Fruit fly (Drosophila melanogaster) whole organism, embryonic: ENCODE data around the gene CG43925.
A peak's percentile ranks its signal among the peaks of the same experiment; 100 is the strongest.

Experiments
- Abd-B ChIP-seq: fragments of 200-800 bp; sonication (Bioruptor generic); optimal IDR thresholded peaks from 2 replicates; lab custom pipeline; 2018; ENCODE audit warnings: missing biosample characterization, mild to moderate bottlenecking, missing genetic modification characterization, moderate library complexity
- CG10543 ChIP-seq: fragments of 200-800 bp; sonication (Bioruptor generic); optimal IDR thresholded peaks from 3 replicates; lab custom pipeline; 2017; ENCODE audit warnings: missing biosample characterization, mild to moderate bottlenecking, missing genetic modification characterization, moderate library complexity
- CG13296 ChIP-seq: fragments of 200-800 bp; sonication (Bioruptor generic); optimal IDR thresholded peaks from 3 replicates; lab custom pipeline; 2018; ENCODE audit warnings: missing biosample characterization, mild to moderate bottlenecking, missing genetic modification characterization
- CG13624 ChIP-seq: fragments of 200-800 bp; sonication (Bioruptor generic); optimal IDR thresholded peaks from 2 replicates; lab custom pipeline; 2016; ENCODE audit warnings: missing biosample characterization, missing genetic modification characterization
- CG15269 ChIP-seq: fragments of 200-800 bp; sonication (Bioruptor generic); optimal IDR thresholded peaks from 2 replicates; lab custom pipeline; 2018; ENCODE audit warnings: missing biosample characterization, mild to moderate bottlenecking, missing genetic modification characterization, moderate library complexity
- CG15479 ChIP-seq: fragments of 200-800 bp; sonication (Bioruptor generic); optimal IDR thresholded peaks from 3 replicates; lab custom pipeline; 2019; ENCODE audit warnings: missing biosample characterization, mild to moderate bottlenecking, missing genetic modification characterization, moderate library complexity
- CG15514 ChIP-seq: fragments of 200-800 bp; sonication (Bioruptor generic); optimal IDR thresholded peaks from 3 replicates; lab custom pipeline; 2017; ENCODE audit warnings: missing biosample characterization, missing genetic modification characterization, mild to moderate bottlenecking, moderate library complexity, missing genetic modification reagents
- CG2116 ChIP-seq: fragments of 200-800 bp; sonication (Bioruptor generic); optimal IDR thresholded peaks from 3 replicates; lab custom pipeline; 2018; ENCODE audit warnings: missing biosample characterization, mild to moderate bottlenecking, missing genetic modification characterization
- CG2202 ChIP-seq: fragments of 200-800 bp; sonication (Bioruptor generic); optimal IDR thresholded peaks from 2 replicates; lab custom pipeline; 2018; ENCODE audit warnings: missing biosample characterization, mild to moderate bottlenecking, missing genetic modification characterization
- CG3281 ChIP-seq: fragments of 200-800 bp; sonication (Bioruptor generic); optimal IDR thresholded peaks from 3 replicates; lab custom pipeline; 2017; ENCODE audit warnings: missing biosample characterization, mild to moderate bottlenecking, missing genetic modification characterization
- CG34422 ChIP-seq: fragments of 200-800 bp; sonication (Bioruptor generic); IDR thresholded peaks from 3 replicates; pipeline ENCODE4 v1.3.6; 2022; ENCODE audit warnings: missing biosample characterization, missing genetic modification characterization
- CG4820 ChIP-seq: fragments of 200-800 bp; sonication (Bioruptor generic); optimal IDR thresholded peaks from 3 replicates; lab custom pipeline; 2016; ENCODE audit warnings: missing biosample characterization, missing genetic modification characterization
- CG5953 ChIP-seq: fragments of 200-800 bp; sonication (Bioruptor generic); IDR thresholded peaks from 2 replicates; pipeline ENCODE4 v1.3.6; 2022; ENCODE audit warnings: missing biosample characterization, missing genetic modification characterization
- CG6272 ChIP-seq: fragments of 200-800 bp; sonication (Bioruptor generic); IDR thresholded peaks from 2 replicates; pipeline ENCODE4 v1.3.6; 2022; ENCODE audit warnings: missing biosample characterization, missing genetic modification characterization
- CG6683 ChIP-seq: fragments of 200-800 bp; sonication (Bioruptor generic); optimal IDR thresholded peaks from 2 replicates; lab custom pipeline; 2017; ENCODE audit warnings: missing biosample characterization, mild to moderate bottlenecking, missing genetic modification characterization, missing genetic modification reagents
- CG7928 ChIP-seq: fragments of 200-800 bp; sonication (Bioruptor generic); optimal IDR thresholded peaks from 2 replicates; lab custom pipeline; 2017; ENCODE audit warnings: missing biosample characterization, mild to moderate bottlenecking, missing genetic modification characterization
- CG9797 ChIP-seq: fragments of 200-800 bp; sonication (Bioruptor generic); optimal IDR thresholded peaks from 3 replicates; lab custom pipeline; 2018; ENCODE audit warnings: missing biosample characterization, mild to moderate bottlenecking, missing genetic modification characterization
- Dek ChIP-seq: fragments of 200-800 bp; sonication (Bioruptor generic); optimal IDR thresholded peaks from 3 replicates; lab custom pipeline; 2019; ENCODE audit warnings: missing biosample characterization, mild to moderate bottlenecking, missing genetic modification characterization, moderate library complexity
- Dp ChIP-seq: fragments of 200-800 bp; sonication (Bioruptor generic); optimal IDR thresholded peaks from 2 replicates; lab custom pipeline; 2018; ENCODE audit warnings: missing biosample characterization, mild to moderate bottlenecking, missing genetic modification characterization, moderate library complexity
- Ets97D ChIP-seq: fragments of 200-800 bp; sonication (Bioruptor generic); optimal IDR thresholded peaks from 3 replicates; lab custom pipeline; 2016; ENCODE audit warnings: missing biosample characterization, missing genetic modification characterization
- Fer1 ChIP-seq: fragments of 200-800 bp; sonication (Bioruptor generic); optimal IDR thresholded peaks from 2 replicates; lab custom pipeline; 2017; ENCODE audit warnings: missing biosample characterization, mild to moderate bottlenecking, missing genetic modification characterization
- H2.0 ChIP-seq: fragments of 200-800 bp; sonication (Bioruptor generic); IDR thresholded peaks from 2 replicates; pipeline ENCODE4 v1.3.6; 2022; ENCODE audit warnings: missing biosample characterization, missing genetic modification characterization
- HLH3B ChIP-seq: fragments of 200-800 bp; sonication (Bioruptor generic); IDR thresholded peaks from 2 replicates; pipeline ENCODE4 v1.3.6; 2022; ENCODE audit warnings: missing biosample characterization, missing genetic modification characterization
- Hey ChIP-seq: fragments of 200-800 bp; sonication (Bioruptor generic); optimal IDR thresholded peaks from 3 replicates; lab custom pipeline; 2018; ENCODE audit warnings: missing biosample characterization, mild to moderate bottlenecking, missing genetic modification characterization
- Lhr ChIP-seq: fragments of 200-800 bp; sonication (Bioruptor generic); optimal IDR thresholded peaks from 3 replicates; lab custom pipeline; 2017; ENCODE audit warnings: mild to moderate bottlenecking, missing biosample characterization, missing genetic modification reagents, missing genetic modification characterization
- MTF-1 ChIP-seq: fragments of 200-800 bp; sonication (Bioruptor generic); optimal IDR thresholded peaks from 2 replicates; lab custom pipeline; 2018; ENCODE audit warnings: missing biosample characterization, mild to moderate bottlenecking, missing genetic modification characterization, borderline replicate concordance
- Meics ChIP-seq: fragments of 200-800 bp; sonication (Bioruptor generic); optimal IDR thresholded peaks from 2 replicates; lab custom pipeline; 2017; ENCODE audit warnings: missing biosample characterization, mild to moderate bottlenecking, missing genetic modification characterization
- Mrtf ChIP-seq: fragments of 200-800 bp; sonication (Bioruptor generic); IDR thresholded peaks from 3 replicates; pipeline ENCODE4 v1.3.6; 2022; ENCODE audit warnings: missing biosample characterization, missing genetic modification characterization
- Myb ChIP-seq: fragments of 200-800 bp; sonication (Bioruptor generic); optimal IDR thresholded peaks from 2 replicates; lab custom pipeline; 2016; ENCODE audit warnings: missing biosample characterization, missing genetic modification characterization
- Nf-YA ChIP-seq: fragments of 200-800 bp; sonication (Bioruptor generic); IDR thresholded peaks from 2 replicates; pipeline ENCODE4 v1.3.6; 2022; ENCODE audit warnings: missing biosample characterization, missing genetic modification characterization
- Nf-YC ChIP-seq: fragments of 200-800 bp; optimal IDR thresholded peaks from 3 replicates; lab custom pipeline; 2019; ENCODE audit warnings: missing biosample characterization, mild to moderate bottlenecking, missing genetic modification characterization, moderate library complexity
- Ptx1 ChIP-seq: fragments of 200-800 bp; sonication (Bioruptor generic); IDR thresholded peaks from 2 replicates; pipeline ENCODE4 v1.3.6; 2022; ENCODE audit warnings: missing biosample characterization, missing genetic modification characterization
- Trl ChIP-seq, 3 experiments: fragments of >200 bp in 2 of 3; fragments of 200-800 bp in 1 of 3; sonication (Bioruptor generic) in 1 of 3; optimal IDR thresholded peaks; 2 replicates in 1 of 3; 3 replicates in 2 of 3; lab custom pipeline; 2016 to 2017; ENCODE audit warnings: missing biosample characterization in 1 of 3, missing genetic modification characterization in 1 of 3
- bigmax ChIP-seq: fragments of 200-800 bp; sonication (Bioruptor generic); optimal IDR thresholded peaks from 2 replicates; lab custom pipeline; 2018; ENCODE audit warnings: missing biosample characterization, mild to moderate bottlenecking, missing genetic modification characterization
- caup ChIP-seq: fragments of 200-800 bp; sonication (Bioruptor generic); optimal IDR thresholded peaks from 3 replicates; lab custom pipeline; 2017; ENCODE audit warnings: missing biosample characterization, mild to moderate bottlenecking, missing genetic modification characterization, moderate library complexity; ENCODE audit not compliant: severe bottlenecking
- crol ChIP-seq: fragments of 200-800 bp; sonication (Bioruptor generic); IDR thresholded peaks from 2 replicates; pipeline ENCODE4 v1.3.6; 2022; ENCODE audit warnings: missing biosample characterization, missing genetic modification characterization
- her ChIP-seq: fragments of 200-800 bp; sonication (Bioruptor generic); optimal IDR thresholded peaks from 2 replicates; lab custom pipeline; 2016; ENCODE audit warnings: missing biosample characterization, missing genetic modification characterization
- inv ChIP-seq: fragments of 200-800 bp; sonication (Bioruptor generic); IDR thresholded peaks from 2 replicates; pipeline ENCODE4 v1.3.6; 2022; ENCODE audit warnings: missing biosample characterization, missing genetic modification characterization; ENCODE audit not compliant: partially characterized antibody
- nmo ChIP-seq: fragments of 200-800 bp; sonication (Bioruptor generic); optimal IDR thresholded peaks from 2 replicates; lab custom pipeline; 2018; ENCODE audit warnings: missing biosample characterization, mild to moderate bottlenecking, missing genetic modification characterization, moderate library complexity
- odd ChIP-seq: fragments of 200-800 bp; sonication (Bioruptor generic); optimal IDR thresholded peaks from 2 replicates; lab custom pipeline; 2017; ENCODE audit warnings: missing biosample characterization, mild to moderate bottlenecking, missing genetic modification characterization
- sima ChIP-seq: fragments of 200-800 bp; sonication (Bioruptor generic); optimal IDR thresholded peaks from 2 replicates; lab custom pipeline; 2016; ENCODE audit warnings: missing biosample characterization, missing genetic modification characterization
- slbo ChIP-seq: fragments of 200-800 bp; sonication (Bioruptor generic); IDR thresholded peaks from 2 replicates; pipeline ENCODE4 v1.3.6; 2022; ENCODE audit warnings: missing biosample characterization, missing genetic modification characterization
- tx ChIP-seq: fragments of 200-800 bp; sonication (Bioruptor generic); optimal IDR thresholded peaks from 2 replicates; lab custom pipeline; 2016; ENCODE audit warnings: missing biosample characterization, missing genetic modification characterization

CG43925 gene

dm6 chr2L:13157903-13158302 lies 18.3 kb upstream of the CG43925 start (continued):
- TF ChIP-seq sima (GFP tag; lab: Kevin White, UChicago): no peak
- no peak for TF ChIP-seq Myb
- no peak for TF ChIP-seq CG6683
- TF ChIP-seq CG15269 (tag; lab: Kevin White, UChicago): no peak
- peak; percentile 67 for TF ChIP-seq CG13296 (GFP tag; lab: Kevin White, UChicago)
- TF ChIP-seq CG10543: no peak
- TF ChIP-seq Fer1 (GFP tag; lab: Kevin White, UChicago): peak; percentile 38
- TF ChIP-seq Mrtf (GFP tag; lab: Robert Waterston, UW): no peak
- TF ChIP-seq MTF-1 (GFP tag; lab: Kevin White, UChicago): peak; percentile 11
- TF ChIP-seq CG13624 (GFP tag; lab: Kevin White, UChicago): no peak
- no peak for TF ChIP-seq Abd-B (GFP tag; lab: Kevin White, UChicago)
- TF ChIP-seq Trl (optimal IDR thresholded peaks at IDR 0.05; lab: Kevin White, UChicago): no peak
- TF ChIP-seq Trl (GFP tag; optimal IDR thresholded peaks at IDR 0.05; lab: Kevin White, UChicago): no peak
- no peak for TF ChIP-seq inv (GFP tag; lab: Robert Waterston, UW)
- no peak for TF ChIP-seq tx (GFP tag; lab: Kevin White, UChicago)
- no peak for TF ChIP-seq Hey (tag; lab: Kevin White, UChicago)
- peak; percentile 1 for TF ChIP-seq caup (GFP tag; lab: Kevin White, UChicago)
- TF ChIP-seq Nf-YC (tag; lab: Kevin White, UChicago): peak; percentile 1
- TF ChIP-seq Dek (tag; lab: Kevin White, UChicago): no peak
- no peak for TF ChIP-seq HLH3B (GFP tag; lab: Robert Waterston, UW)

dm6 chr2L:13158510-13158909 lies 17.7 kb upstream of the CG43925 start, which contains the start of gene Pk34A:
TSS of gene Pk34A (plus strand) at chr2L:13158810.
- no peak for TF ChIP-seq CG15479 (GFP tag; lab: Kevin White, UChicago)

- peak; percentile 46 for TF ChIP-seq CG15514 (GFP tag; lab: Kevin White, UChicago)
- no peak for TF ChIP-seq CG2202 (tag; lab: Kevin White, UChicago)
- TF ChIP-seq CG5953 (GFP tag; lab: Robert Waterston, UW): no peak
These were observed 16.0 kb upstream of the CG43925 start, which contains the start of gene kmg for dm6 chr2L:13160227-13160626. TSS of gene kmg (plus strand) at chr2L:13160527.

- TF ChIP-seq nmo (GFP tag; lab: Kevin White, UChicago) (peak; percentile 95), bigmax (no peak), odd (GFP tag; lab: Kevin White, UChicago) (peak; percentile 80), Dp (GFP tag; lab: Kevin White, UChicago) (no peak), Ets97D (GFP tag; lab: Kevin White, UChicago) (peak; percentile 8), Ptx1 (peak; percentile 89), crol (GFP tag; lab: Robert Waterston, UW) (0 out of 2 replicates have a peak, but pooled peaks have one; percentile 21), CG2116 (GFP tag; lab: Kevin White, UChicago) (peak; percentile 66), CG3281 (GFP tag; lab: Kevin White, UChicago) (peak; percentile 89), her (GFP tag; lab: Kevin White, UChicago) (peak; percentile 42), MTF-1 (GFP tag; lab: Kevin White, UChicago) (peak; percentile 67), Meics (peak; percentile 91), Lhr (GFP tag; lab: Kevin White, UChicago) (peak; percentile 56), CG7928 (GFP tag; lab: Kevin White, UChicago) (peak; percentile 51), CG9797 (peak; percentile 70), CG4820 (peak; percentile 83), sima (GFP tag; lab: Kevin White, UChicago) (no peak), CG34422 (GFP tag; lab: Robert Waterston, UW) (no peak; the same call in 2 of the 3 replicates), H2.0 (GFP tag; lab: Robert Waterston, UW) (peak; percentile 68), slbo (GFP tag; lab: Robert Waterston, UW) (peak; percentile 89), CG6272 (GFP tag; lab: Robert Waterston, UW) (peak; percentile 63), Nf-YA (GFP tag; lab: Robert Waterston, UW) (no peak)
These were observed 11.0 kb upstream of the CG43925 start, which contains the start of gene Sirt1 for dm6 chr2L:13164994-13165801. TSS of gene Sirt1 (plus strand) at chr2L:13165564.
